Worm (Caenorhabditis elegans) whole organism, young adult: ENCODE results near the gene B0507.8.

Experiments used
- ama-1 ChIP-seq, 3 experiments: fragments of 150-350 bp in 1 of 3; sonication (generic microtip) in 2 of 3; optimal IDR thresholded peaks; 2 replicates each; lab custom pipeline; 2014 to 2018; ENCODE audit warnings: missing biosample characterization in 2 of 3, missing genetic modification characterization in 2 of 3, missing genetic modification reagents in 2 of 3
- xnd-1 ChIP-seq: sonication (generic microtip); optimal IDR thresholded peaks from 2 replicates; lab custom pipeline; 2016; ENCODE audit warnings: missing genotype, missing genetic modification reagents, missing genetic modification characterization, missing compliant biosample characterization

- TF ChIP-seq xnd-1 (tag; lab: Kevin White, UChicago) (no peak), ama-1 (optimal IDR thresholded peaks at IDR 0.05; lab: Kevin White, UChicago) (no peak), ama-1 (GFP tag; optimal IDR thresholded peaks at IDR 0.05; lab: Kevin White, UChicago) (no peak)
Measured at ce11 chrV:8716175-8716574, 46.6 kb downstream of the B0507.8 start, which contains the start of gene glr-5.
